Worm (Caenorhabditis elegans): ENCODE data around the gene F13B12.4.

DNA sequence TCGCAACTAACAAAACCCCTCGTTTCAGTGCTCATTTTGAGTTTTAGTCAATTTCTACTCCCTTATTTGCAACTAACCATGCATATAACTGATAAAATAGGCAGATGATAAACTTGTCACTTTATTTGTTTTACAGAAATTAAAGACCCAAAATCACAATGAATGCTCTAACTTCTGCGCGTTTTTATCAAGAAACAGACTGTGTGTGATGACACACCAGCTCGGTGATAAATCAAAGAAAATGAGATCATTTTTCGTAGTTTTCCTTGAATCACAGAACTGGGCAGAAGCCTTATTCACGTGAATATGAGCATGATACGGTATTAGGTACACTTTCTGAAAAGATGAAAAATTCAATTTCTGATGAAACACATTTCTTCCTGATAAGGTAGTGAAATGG lies 13.4 kb upstream of the F13B12.4 start:
- TF ChIP-seq flt-1 (GFP tag; IDR thresholded peaks at IDR 0.05) (no peak), ztf-23 (GFP tag; IDR thresholded peaks at IDR 0.05) (no peak)

Measured in whole organism, midembryonic.